Worm (Caenorhabditis elegans) whole organism, L4/young adult: ENCODE data around the gene F45E12.5.
A peak's percentile ranks its signal among the peaks of the same experiment; 100 is the strongest.

Source experiments
- W03F9.2 ChIP-seq: fragments of 150-350 bp; optimal IDR thresholded peaks from 2 replicates; lab custom pipeline; 2014; ENCODE audit warnings: missing biosample characterization, missing genetic modification characterization
- dao-5 ChIP-seq: sonication (generic microtip); optimal IDR thresholded peaks from 2 replicates; lab custom pipeline; 2016; ENCODE audit warnings: missing genotype, missing genetic modification characterization, moderate library complexity, missing compliant biosample characterization
- him-1 ChIP-seq: sonication (generic microtip); optimal IDR thresholded peaks from 2 replicates; lab custom pipeline; 2016; ENCODE audit warnings: missing genotype, missing genetic modification reagents, missing genetic modification characterization, missing compliant biosample characterization

The F45E12.5 gene

DNA sequence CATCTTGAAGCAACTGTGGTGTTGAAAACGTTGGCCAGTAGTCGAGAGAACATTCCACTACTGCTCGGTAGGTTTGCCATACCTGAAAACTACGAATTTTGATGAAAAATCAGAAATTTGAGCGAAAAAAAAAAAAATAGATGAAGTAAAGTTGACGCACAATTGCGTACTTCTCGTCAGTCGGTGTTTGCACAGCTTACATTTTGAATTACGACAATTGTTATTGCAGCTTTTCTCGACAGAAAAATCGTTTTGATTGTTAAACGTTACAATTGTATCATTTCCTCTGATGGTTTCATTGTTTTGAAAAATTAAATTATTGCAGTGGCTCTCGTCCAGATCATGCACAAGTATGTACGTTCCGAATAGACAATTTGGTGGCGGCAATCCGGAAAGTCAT, at the start of gene F45E12.5, which contains the start of gene cnep-1:
Gene F45E12.5, minus strand, starts transcription at position 93 of the 400 bp plus-strand sequence.
Gene cnep-1, plus strand, starts transcription at position 326 of the 400 bp plus-strand sequence.
- no peak for TF ChIP-seq him-1
- no peak for TF ChIP-seq W03F9.2
- no peak for TF ChIP-seq dao-5 (tag; lab: Kevin White, UChicago)

DNA sequence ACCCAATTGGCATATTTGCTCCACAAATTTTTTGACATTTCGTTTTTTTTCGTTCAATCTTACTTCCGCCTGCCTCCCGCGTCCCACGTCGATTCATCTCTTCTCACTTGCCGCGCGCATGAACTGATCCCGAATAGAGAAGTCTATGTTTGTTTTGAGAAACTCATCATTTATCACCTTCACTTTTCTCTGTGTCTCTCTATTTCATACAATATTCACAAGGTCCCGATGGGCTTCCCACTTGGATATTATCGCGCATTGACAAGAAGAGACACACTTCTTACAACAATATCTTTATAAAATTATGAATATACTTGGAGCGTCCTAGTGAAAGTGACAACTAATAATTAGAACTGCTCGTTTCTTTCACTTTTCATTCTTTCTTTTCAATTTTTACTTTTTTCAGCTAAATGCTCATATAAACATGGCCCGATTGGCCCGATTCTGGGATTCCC, 48.6 kb upstream of the F45E12.5 start, which contains the start of gene insc-1:
Gene insc-1, plus strand, starts transcription at position 405 of the 455 bp plus-strand sequence.
- no peak for TF ChIP-seq him-1
- TF ChIP-seq W03F9.2 = no peak
- TF ChIP-seq dao-5 (tag; lab: Kevin White, UChicago) = no peak

DNA sequence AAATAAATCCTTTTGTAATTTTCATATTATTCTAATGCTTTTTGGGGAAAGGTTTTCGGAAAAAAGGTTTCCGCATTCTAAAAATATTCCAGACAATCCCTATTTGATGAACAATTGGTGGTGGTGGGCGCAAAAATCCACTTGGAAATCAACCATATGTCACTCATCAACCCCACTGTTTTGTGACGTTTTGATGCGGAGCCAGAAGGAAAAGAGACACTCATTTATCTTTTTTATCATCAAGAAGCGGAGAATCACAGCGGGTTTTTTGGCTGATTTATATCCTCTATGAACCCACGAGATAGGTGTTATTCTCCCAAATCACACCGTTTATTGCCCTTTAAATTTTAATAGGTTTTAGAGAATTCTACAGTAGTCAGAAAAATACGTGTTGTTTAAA, 47.3 kb upstream of the F45E12.5 start:
- TF ChIP-seq dao-5 (tag; lab: Kevin White, UChicago) (no peak), W03F9.2 (no peak), him-1 (no peak)

DNA sequence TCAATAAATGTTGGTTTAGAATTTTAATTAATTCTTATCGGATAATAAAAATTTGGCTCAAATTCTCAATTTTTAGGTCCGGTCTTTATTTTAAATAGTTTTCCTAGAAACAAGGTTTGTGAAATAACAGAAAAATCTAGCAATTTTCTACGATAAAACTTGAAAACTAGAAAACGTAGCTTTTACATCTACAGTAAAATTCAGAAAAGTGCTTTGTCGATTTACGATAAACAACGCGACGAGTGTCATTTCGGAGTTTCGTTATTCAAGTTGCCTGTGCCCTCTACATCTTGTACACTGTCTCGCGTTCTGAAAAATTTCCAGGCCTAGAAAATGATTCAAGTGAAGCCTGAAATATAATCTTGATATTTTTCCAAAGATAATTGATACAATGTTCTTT, 46.9 kb upstream of the F45E12.5 start:
- no peak for TF ChIP-seq him-1
- no peak for TF ChIP-seq dao-5 (tag; lab: Kevin White, UChicago)
- no peak for TF ChIP-seq W03F9.2

DNA sequence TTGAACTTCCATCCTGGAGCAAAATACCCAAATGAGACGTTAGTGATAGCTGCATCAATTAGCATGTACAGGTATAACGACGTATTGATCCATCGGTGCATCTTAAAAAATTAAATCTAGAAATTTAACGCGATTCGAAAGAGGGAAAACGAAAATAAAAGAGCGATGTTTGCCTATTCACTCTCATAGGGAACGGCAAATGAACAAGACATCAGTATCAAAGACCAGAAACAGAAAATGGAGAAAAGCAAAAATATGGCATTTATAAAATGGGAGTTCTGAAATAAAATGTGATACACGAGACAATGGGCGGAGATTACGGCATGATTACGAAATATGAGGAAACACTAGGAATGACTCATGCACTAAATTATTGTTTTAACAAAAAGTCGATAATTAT, 46.4 kb upstream of the F45E12.5 start, which contains the start of gene haf-2:
Gene haf-2, minus strand, starts transcription at position 101 of the 400 bp plus-strand sequence.
- TF ChIP-seq him-1 (no peak), W03F9.2 (no peak), dao-5 (tag; lab: Kevin White, UChicago) (no peak)

DNA sequence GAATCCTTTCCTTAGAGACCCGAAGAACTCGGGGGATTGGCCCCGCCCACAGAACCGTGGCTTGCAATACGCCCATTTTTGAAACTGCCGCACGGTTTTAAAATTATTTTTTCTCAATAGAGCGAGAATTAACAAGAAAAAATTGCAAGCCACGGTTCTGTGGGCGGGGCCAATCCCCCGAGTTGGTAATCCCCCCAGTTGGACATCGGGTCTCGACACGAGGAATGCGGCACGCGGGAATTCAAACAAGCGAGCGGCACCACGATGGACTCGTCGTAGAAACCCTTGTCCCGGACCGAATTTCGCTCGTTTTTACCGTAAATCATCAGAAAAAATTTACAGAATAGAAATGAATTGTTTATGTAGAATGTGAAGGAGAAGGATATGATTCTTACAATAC, 43.1 kb upstream of the F45E12.5 start:
- TF ChIP-seq W03F9.2 (no peak), him-1 (no peak), dao-5 (tag; lab: Kevin White, UChicago) (no peak)

DNA sequence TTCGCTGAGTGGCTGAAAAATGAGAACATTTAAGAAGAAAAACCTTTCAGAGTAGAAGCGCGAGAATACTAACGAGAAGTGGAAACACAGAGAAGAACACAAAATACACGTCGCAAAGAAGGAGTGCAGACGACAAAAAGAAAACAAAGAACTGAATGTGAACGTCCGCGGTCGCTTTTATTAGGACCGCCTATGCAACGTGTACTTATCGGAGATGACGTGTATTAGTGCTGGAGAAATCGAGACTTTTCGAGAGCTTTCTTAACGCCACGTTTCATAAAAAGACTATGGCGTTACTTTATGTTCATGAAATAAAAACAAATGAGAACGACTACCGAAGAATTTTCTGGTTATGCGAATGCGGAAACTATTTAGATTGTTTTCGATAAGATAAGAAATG, 42.6 kb upstream of the F45E12.5 start, which contains the start of gene hsp-4:
Gene hsp-4, minus strand, starts transcription at position 139 of the 400 bp plus-strand sequence.
- TF ChIP-seq dao-5 (tag; lab: Kevin White, UChicago) (no peak), him-1 (no peak), W03F9.2 (no peak)

DNA sequence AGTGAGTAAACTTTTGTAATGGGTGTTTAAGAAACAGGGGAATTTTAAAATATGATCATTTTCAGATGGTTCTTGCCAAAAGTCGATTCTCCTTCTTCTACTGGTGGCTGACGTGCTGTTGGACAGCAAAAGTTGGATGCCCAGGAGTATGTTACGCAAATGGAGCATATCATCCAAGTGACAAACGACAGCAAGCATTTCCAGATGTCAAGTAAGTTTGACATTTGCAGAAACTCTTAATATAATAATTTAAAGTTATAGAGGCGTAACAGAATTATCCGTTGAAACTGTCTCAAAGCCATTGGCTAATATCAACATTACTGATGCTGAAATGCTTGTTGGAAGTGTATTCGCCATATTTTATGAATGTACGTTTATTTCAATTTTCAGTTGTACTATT, 38.1 kb upstream of the F45E12.5 start:
- TF ChIP-seq dao-5 (tag; lab: Kevin White, UChicago) = no peak
- TF ChIP-seq W03F9.2 = no peak
- TF ChIP-seq him-1 = no peak

DNA sequence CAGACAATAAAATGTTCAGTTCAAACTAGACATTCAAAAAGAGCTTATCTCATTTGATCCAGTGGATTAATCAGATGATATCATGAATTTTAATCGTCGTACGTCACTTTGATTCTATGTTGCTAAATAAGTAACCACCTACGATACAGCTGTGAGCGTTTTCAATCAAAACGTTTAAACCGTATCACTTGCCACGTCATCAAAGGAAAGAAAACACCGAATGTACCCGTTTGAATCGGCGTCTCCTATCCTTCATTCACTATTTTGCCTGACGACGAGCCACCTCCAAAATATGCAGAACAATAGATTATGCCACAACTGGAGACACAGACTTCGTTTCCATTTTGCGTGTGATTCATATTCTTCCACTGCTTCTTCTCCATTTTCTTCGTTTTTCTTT, 35.9 kb upstream of the F45E12.5 start:
- no peak for TF ChIP-seq him-1
- TF ChIP-seq W03F9.2 = no peak
- no peak for TF ChIP-seq dao-5 (tag; lab: Kevin White, UChicago)

DNA sequence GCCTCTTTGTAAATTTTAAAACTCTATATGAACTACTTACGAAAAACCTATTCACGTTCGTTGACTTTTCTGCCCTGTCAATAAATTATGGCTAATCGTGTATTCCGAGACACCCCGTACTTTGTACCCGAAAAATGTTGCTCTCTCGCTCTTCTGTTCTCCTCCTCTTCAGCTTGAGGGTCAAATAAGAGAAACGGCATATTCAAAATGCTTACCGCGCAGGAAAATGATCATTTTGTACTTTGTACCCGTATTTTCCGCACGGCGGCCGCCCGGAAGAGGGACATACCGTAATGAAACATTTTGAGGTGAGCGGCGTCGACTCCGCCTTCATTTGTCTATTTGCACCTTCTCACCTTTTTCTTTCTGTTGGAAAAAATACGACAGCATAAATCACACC, 33.8 kb upstream of the F45E12.5 start:
- no peak for TF ChIP-seq W03F9.2
- no peak for TF ChIP-seq dao-5 (tag; lab: Kevin White, UChicago)
- no peak for TF ChIP-seq him-1

DNA sequence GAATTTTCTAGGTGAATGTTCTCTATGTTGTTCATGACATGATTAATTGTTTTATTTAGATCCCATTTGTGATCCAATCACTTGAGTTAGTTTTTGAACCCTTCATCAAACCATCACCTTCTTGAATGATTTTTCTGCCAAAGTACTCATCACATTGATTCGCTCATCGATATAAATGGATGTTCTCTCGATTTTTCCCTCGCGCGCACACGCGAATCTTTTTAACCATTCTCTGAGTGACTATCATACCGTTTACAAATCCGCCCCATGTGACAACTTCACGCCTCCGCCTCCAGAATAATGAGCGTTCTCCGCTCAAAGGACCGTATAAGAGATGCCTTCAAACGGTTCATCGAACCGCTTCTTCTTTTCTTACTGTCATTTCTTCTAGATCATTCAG, 33.0 kb upstream of the F45E12.5 start:
- no peak for TF ChIP-seq him-1
- no peak for TF ChIP-seq dao-5 (tag; lab: Kevin White, UChicago)
- TF ChIP-seq W03F9.2 = no peak

DNA sequence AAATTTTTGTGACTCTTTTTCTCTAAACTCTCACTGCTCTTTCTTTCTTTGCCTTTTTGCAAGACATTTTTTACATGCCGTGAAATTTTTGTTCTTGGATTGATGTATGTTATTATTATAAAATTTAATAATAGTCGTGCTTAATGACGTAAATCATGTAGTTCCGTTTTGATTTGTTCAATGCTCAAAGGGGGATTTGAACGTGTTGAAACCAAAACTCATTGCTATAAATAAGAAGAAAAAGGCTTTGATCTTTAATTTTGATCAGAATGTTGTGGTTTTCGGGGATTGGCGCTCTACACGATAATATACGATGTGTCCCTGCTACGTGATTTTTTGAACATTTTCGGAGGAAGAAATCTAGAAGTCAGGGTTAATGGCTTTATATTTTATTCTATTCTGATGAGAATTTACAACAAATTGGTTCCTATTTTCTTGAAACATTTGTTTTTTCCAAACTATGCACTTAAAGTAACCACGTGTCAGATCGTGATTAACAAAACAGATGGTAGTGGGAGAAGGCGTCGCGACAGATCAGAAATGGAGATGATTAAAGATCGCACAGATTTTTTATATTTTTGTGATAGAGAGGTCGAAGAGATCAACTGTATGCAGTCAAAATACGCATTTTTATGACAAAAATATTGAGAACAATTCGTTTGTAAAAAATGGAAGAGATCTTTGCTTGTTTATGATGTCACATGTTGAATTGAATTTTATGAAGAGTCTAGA, 31.8 kb upstream of the F45E12.5 start:
- TF ChIP-seq dao-5 (tag; lab: Kevin White, UChicago) (no peak), him-1 (no peak), W03F9.2 (no peak)

DNA sequence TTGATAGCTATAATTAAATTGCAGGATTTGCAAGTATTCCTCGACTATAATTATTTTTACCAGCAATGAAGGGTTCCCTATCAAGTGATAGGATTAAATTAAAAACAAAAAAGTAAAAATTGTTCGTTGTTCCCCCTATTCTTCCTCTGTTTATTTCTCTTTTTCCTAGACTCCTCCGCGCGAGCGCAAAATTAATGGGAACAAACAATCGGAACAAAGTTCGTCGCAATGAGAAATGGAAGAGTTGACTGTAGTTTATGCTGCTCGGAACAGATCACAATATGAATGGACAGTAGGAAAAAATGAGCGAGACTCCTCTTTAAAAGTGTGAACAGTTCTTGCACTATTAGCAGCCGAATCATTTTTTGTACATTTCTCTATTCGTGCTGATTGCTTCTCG, 30.8 kb upstream of the F45E12.5 start:
- no peak for TF ChIP-seq him-1

DNA sequence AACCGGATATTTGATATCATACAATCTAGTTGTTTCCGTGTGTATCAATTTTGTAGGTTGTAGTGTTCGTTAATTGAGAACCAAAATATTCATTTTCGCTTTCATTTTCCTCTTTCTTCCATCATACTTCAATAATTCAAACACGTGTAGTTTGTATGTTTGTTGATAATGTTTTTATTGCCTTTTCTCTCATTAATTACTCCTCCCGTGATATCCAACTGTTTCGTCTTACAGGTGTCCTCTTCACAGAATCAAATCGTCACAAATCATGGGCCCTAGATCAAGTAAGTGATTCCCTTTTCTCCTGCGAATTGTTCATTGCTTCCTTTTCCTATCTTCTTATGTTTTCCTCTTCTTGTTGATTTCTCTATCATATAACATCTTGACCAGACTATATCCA, 29.1 kb upstream of the F45E12.5 start, which contains the start of gene nhr-21:
Gene nhr-21, plus strand, starts transcription at position 235 of the 400 bp plus-strand sequence.
- TF ChIP-seq W03F9.2 (no peak), dao-5 (tag; lab: Kevin White, UChicago) (no peak), him-1 (no peak)

DNA sequence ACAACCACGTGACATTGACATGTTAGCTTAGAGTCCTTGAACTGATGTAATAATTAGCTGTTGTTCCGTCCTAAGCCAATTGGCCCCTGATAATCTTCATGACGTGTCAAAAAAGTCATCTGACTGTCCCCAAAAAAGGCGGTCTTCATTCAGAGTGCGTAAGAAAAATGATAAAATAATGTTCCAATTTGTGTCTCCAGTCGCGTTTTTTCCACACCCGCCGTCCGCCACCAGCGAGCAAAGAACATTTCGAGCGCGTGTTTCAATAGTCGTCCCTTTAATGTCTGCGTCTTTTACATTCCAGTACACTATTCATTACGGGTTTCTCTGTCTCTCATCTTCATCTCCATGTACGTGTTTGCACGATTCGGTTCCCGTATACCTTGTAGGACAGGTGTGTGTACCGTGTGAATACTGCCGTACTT, 27.6 kb upstream of the F45E12.5 start:
- TF ChIP-seq W03F9.2 (peak; percentile 54), him-1 (no peak), dao-5 (tag; lab: Kevin White, UChicago) (no peak)
